Worm (Caenorhabditis elegans): Measurements from ENCODE around the gene F01D5.7.
A peak's percentile ranks its signal among the peaks of the same experiment; 100 is the strongest.

Gene F01D5.7

DNA sequence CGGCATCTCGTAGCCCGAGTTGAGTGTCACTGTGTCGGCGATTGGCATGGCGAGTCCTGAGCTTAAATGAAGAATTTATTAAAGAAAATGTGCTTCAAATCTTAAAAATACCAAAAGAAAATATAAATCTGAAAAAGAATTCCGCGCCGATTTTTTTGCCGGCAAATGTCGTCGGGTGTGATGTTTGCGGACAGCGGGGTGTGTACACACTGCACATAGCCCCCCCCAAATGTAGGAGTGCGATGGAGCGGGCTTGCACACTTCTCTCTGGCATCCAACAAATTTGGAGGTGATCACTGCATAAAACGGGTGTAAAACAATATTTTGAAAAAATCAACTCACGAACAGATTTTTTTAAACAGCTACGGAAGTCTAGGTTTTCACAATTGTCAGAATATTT, 32.3 kb upstream of the F01D5.7 start, which contains the start of gene Y39G8B.2 (continued):
- TF ChIP-seq efl-3 (GFP tag; optimal IDR thresholded peaks at IDR 0.05) (no peak), elt-2 (tag; optimal IDR thresholded peaks at IDR 0.05) (peak; percentile 37), lin-14 (GFP tag; optimal IDR thresholded peaks at IDR 0.05) (peak; percentile 88), lsy-2 (tag; optimal IDR thresholded peaks at IDR 0.05) (peak; percentile 90 to 92), unc-130 (tag; optimal IDR thresholded peaks at IDR 0.05) (peak; percentile 71), isw-1 (GFP tag; IDR thresholded peaks at IDR 0.05) (peak; percentile 80), snu-23 (GFP tag; optimal IDR thresholded peaks at IDR 0.05) (peak; percentile 86), nhr-84 (tag; optimal IDR thresholded peaks at IDR 0.05) (no peak), ceh-63 (GFP tag; optimal IDR thresholded peaks at IDR 0.05) (no peak), xbp-1 (tag; optimal IDR thresholded peaks at IDR 0.05) (peak; percentile 69), zip-4 (GFP tag; optimal IDR thresholded peaks at IDR 0.05) (peak; percentile 23), egl-13 (tag; optimal IDR thresholded peaks at IDR 0.05) (peak; percentile 58), unc-98 (GFP tag; IDR thresholded peaks at IDR 0.05) (peak; percentile 23; the same call in 1 of the 2 replicates), C34B4.2 (tag; optimal IDR thresholded peaks at IDR 0.05) (no peak), ces-1 (GFP tag; optimal IDR thresholded peaks at IDR 0.05) (no peak), aha-1 (tag; optimal IDR thresholded peaks at IDR 0.05) (peak; percentile 59), nhr-90 (tag; optimal IDR thresholded peaks at IDR 0.05; ENCODE audit: poor library complexity) (peak; percentile 69), snpc-4 (tag; optimal IDR thresholded peaks at IDR 0.05) (peak; percentile 89), sptf-1 (tag; optimal IDR thresholded peaks at IDR 0.05) (no peak), mdl-1 (tag; optimal IDR thresholded peaks at IDR 0.05) (peak in 1 of 2 experiments; percentile 80), grh-1 (GFP tag; IDR thresholded peaks at IDR 0.05) (peak; percentile 70), hlh-17 (GFP tag; optimal IDR thresholded peaks at IDR 0.05; ENCODE audit: borderline replicate concordance) (no peak), dpl-1 (GFP tag; optimal IDR thresholded peaks at IDR 0.05) (peak; percentile 83 to 88 (median 86)), nhr-76 (tag; optimal IDR thresholded peaks at IDR 0.05) (no peak), irx-1 (tag; optimal IDR thresholded peaks at IDR 0.05) (peak; percentile 60), ets-5 (GFP tag; IDR thresholded peaks at IDR 0.05) (no peak), sox-4 (tag; optimal IDR thresholded peaks at IDR 0.05) (no peak), ztf-11 (tag; optimal IDR thresholded peaks at IDR 0.05) (peak in 1 of 2 experiments; percentile 61), nhr-12 (tag; optimal IDR thresholded peaks at IDR 0.05) (no peak), fkh-10 (GFP tag; optimal IDR thresholded peaks at IDR 0.05) (peak; percentile 65), nhr-11 (tag; optimal IDR thresholded peaks at IDR 0.05) (no peak), nhr-47 (tag; optimal IDR thresholded peaks at IDR 0.05) (peak; percentile 86), elt-3 (tag; optimal IDR thresholded peaks at IDR 0.05) (peak in 2 of 6 experiments; percentile 49 to 54), F16B12.6 (tag; optimal IDR thresholded peaks at IDR 0.05) (peak; percentile 99), nhr-20 (tag; optimal IDR thresholded peaks at IDR 0.05) (peak; percentile 86), fkh-4 (tag; optimal IDR thresholded peaks at IDR 0.05; ENCODE audit: borderline replicate concordance) (no peak), unc-86 (tag; optimal IDR thresholded peaks at IDR 0.05) (peak; percentile 77), hpl-2 (GFP tag; optimal IDR thresholded peaks at IDR 0.05) (no peak), zag-1 (tag; optimal IDR thresholded peaks at IDR 0.05) (no peak), lin-15B (tag; optimal IDR thresholded peaks at IDR 0.05) (peak; percentile 96), efl-1 (optimal IDR thresholded peaks at IDR 0.05) (peak; percentile 89 to 91), efl-1 (GFP tag; optimal IDR thresholded peaks at IDR 0.05 in 1 of 2) (peak; percentile 86 to 98), ceh-82 (tag; optimal IDR thresholded peaks at IDR 0.05) (peak; percentile 4 to 93 (median 64)), lir-3 (tag; optimal IDR thresholded peaks at IDR 0.05; ENCODE audit: poor library complexity) (no peak), tbx-2 (tag; optimal IDR thresholded peaks at IDR 0.05) (peak; percentile 77), tlp-1 (tag; optimal IDR thresholded peaks at IDR 0.05) (no peak), pax-3 (tag; optimal IDR thresholded peaks at IDR 0.05) (peak; percentile 57), jun-1 (tag; optimal IDR thresholded peaks at IDR 0.05) (peak; percentile 79), Y116A8C.19 (tag; optimal IDR thresholded peaks at IDR 0.05; ENCODE audit: borderline replicate concordance) (no peak), unc-30 (tag; optimal IDR thresholded peaks at IDR 0.05) (no peak), ama-1 (optimal IDR thresholded peaks at IDR 0.05) (no peak), mef-2 (tag; optimal IDR thresholded peaks at IDR 0.05) (no peak), hlh-4 (tag; optimal IDR thresholded peaks at IDR 0.05) (no peak)

Measured in whole organism, L1 larva.